Fruit fly (Drosophila melanogaster) whole organism, pupa: ENCODE results near the gene CG9586.

Experiments used
- CG9948 ChIP-seq: fragments of 200-800 bp; sonication (Bioruptor generic); optimal IDR thresholded peaks from 2 replicates; lab custom pipeline; 2018; ENCODE audit warnings: missing biosample characterization, mild to moderate bottlenecking, missing genetic modification characterization, moderate library complexity
- D1 ChIP-seq: fragments of 200-800 bp; sonication (Bioruptor generic); optimal IDR thresholded peaks from 2 replicates; lab custom pipeline; 2018; ENCODE audit warnings: missing biosample characterization, mild to moderate bottlenecking, missing genetic modification characterization, moderate library complexity
- Pif1B ChIP-seq: fragments of 200-800 bp; sonication (Bioruptor generic); optimal IDR thresholded peaks from 3 replicates; lab custom pipeline; 2016; ENCODE audit warnings: missing biosample characterization, missing genetic modification characterization
- fd96Ca ChIP-seq: fragments of 200-800 bp; sonication (Bioruptor generic); IDR thresholded peaks from 3 replicates; pipeline ENCODE4 v1.3.6; 2022; ENCODE audit warnings: missing biosample characterization, missing genetic modification characterization

DNA sequence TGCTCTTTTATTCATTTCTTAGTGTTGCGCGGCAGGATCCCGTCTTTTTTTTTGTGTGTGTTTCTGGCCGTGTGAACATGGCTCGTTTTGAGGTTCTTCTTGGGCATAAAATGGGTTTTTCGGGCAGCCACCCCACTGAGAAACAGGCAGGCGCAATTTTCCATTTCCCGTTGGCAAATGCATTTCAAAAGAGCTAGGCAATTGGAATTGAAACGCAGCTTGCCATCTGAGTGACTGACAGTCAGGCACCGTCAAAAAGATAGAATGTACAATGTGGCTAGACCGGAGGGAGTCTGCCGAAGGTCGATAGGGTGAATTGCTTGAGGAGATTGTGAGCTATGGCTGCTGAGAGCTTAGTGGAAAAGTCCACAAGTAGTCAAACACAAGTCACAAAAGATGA, 16.2 kb downstream of the CG9586 start:
- TF ChIP-seq fd96Ca (GFP tag; lab: Robert Waterston, UW) (no peak), D1 (no peak), CG9948 (no peak), Pif1B (GFP tag; lab: Kevin White, UChicago) (no peak)
